Worm (Caenorhabditis elegans): ENCODE data around the gene spe-36.
A peak's percentile ranks its signal among the peaks of the same experiment; 100 is the strongest.

spe-36 gene

DNA sequence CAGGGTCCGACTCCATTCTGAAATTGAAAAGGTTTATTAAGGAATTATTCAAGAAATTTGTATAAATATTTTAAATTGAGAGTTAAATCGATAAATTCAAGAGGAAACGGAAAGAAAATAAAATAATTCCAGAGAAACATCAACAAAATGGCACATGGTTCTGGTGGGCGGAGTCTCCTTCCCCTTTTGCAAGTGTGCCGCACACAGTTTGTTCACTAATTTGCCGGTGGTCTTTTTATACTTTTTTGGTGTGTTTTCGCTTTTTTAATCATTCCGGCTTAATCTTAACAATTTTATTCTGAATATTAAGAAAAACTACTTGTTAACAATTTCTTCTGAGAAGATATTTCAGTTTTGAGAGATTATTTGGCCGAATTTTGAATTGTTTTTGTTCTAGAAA lies 12.8 kb upstream of the spe-36 start, which contains the start of the genes ragc-1 and Y24F12A.1 (continued):
- no peak for TF ChIP-seq C17E4.6 (GFP tag; IDR thresholded peaks at IDR 0.05)
- peak; percentile 70 for TF ChIP-seq attf-5 (GFP tag; optimal IDR thresholded peaks at IDR 0.05)
- TF ChIP-seq F37B4.10 (GFP tag; IDR thresholded peaks at IDR 0.05) = no peak
- 0 out of 2 replicates have a peak, but pooled peaks have one; percentile 13 for TF ChIP-seq C06A6.2 (GFP tag; conservative IDR thresholded peaks at IDR 0.05)
- no peak for TF ChIP-seq lir-1 (GFP tag; conservative IDR thresholded peaks at IDR 0.05)
- no peak for TF ChIP-seq lin-40 (tag; optimal IDR thresholded peaks at IDR 0.05)
- TF ChIP-seq madf-8 (GFP tag; conservative IDR thresholded peaks at IDR 0.05) = no peak
- TF ChIP-seq lin-26 (GFP tag; IDR thresholded peaks at IDR 0.05) = no peak
- no peak; the same call in 1 of the 2 replicates for TF ChIP-seq hmg-1.2 (GFP tag; IDR thresholded peaks at IDR 0.05)
- TF ChIP-seq F22D6.2 (tag; optimal IDR thresholded peaks at IDR 0.05) = no peak
- TF ChIP-seq dpl-1 (GFP tag; optimal IDR thresholded peaks at IDR 0.05) = peak; percentile 13

DNA sequence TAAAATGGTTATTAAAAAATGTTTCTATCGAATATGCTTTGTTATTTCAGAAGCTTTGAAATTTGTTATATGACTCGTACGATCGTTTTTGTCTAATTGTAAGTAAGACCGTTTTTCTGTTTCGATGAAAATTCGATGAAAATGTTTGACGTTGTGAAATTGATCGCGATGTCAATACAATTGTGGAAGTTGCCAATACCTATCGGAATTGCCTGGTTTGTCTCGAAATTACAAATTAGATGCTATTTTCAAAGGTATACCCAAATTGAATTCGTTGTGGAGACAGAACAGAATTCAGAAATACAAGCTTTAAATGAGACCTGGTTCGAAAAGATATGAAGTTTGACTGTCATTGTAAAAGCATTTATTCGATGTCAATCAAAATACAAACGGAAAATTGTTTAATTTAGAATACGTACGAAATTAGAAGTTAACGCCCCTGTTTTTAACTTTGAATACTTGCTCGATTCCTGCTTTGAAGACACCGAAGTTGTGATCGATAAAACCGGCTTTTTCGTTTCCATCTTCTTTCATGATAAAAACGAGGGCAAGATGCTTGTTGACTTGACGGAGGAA lies 11.3 kb upstream of the spe-36 start:
- TF ChIP-seq lin-26 (GFP tag; IDR thresholded peaks at IDR 0.05) (no peak), snpc-1.1 (tag; optimal IDR thresholded peaks at IDR 0.05; ENCODE audit: insufficient read depth) (peak; percentile 32), hrde-1 (tag; optimal IDR thresholded peaks at IDR 0.05; ENCODE audit: borderline replicate concordance) (peak; percentile 68), snpc-1.3 (tag; optimal IDR thresholded peaks at IDR 0.05; ENCODE audit: insufficient read depth) (no peak), lsy-27 (tag; optimal IDR thresholded peaks at IDR 0.05; ENCODE audit: borderline replicate concordance, insufficient read depth) (no peak), snpc-3.4 (tag; optimal IDR thresholded peaks at IDR 0.05) (no peak), nhr-179 (tag; optimal IDR thresholded peaks at IDR 0.05) (no peak), somi-1 (GFP tag; optimal IDR thresholded peaks at IDR 0.05) (no peak), F33H1.4 (GFP tag; IDR thresholded peaks at IDR 0.05) (peak; percentile 37), B0019.2 (GFP tag; conservative IDR thresholded peaks at IDR 0.05) (no peak), pbrm-1 (GFP tag; IDR thresholded peaks at IDR 0.05) (0 out of 2 replicates have a peak, but pooled peaks have one; percentile 43), Y53G8AR.9 (GFP tag; conservative IDR thresholded peaks at IDR 0.05) (peak; percentile 48; the same call in 1 of the 2 replicates), mel-28 (tag; optimal IDR thresholded peaks at IDR 0.05; ENCODE audit: borderline replicate concordance) (no peak), madf-3 (GFP tag; IDR thresholded peaks at IDR 0.05) (0 out of 2 replicates have a peak, but pooled peaks have one; percentile 66), T07F8.4 (tag; optimal IDR thresholded peaks at IDR 0.05) (no peak), madf-6 (GFP tag; IDR thresholded peaks at IDR 0.05) (peak; percentile 44; the same call in 1 of the 2 replicates), sea-2 (GFP tag; IDR thresholded peaks at IDR 0.05) (no peak), ztf-6 (GFP tag; IDR thresholded peaks at IDR 0.05) (no peak), C06A6.2 (GFP tag; conservative IDR thresholded peaks at IDR 0.05) (no peak), tbp1 (GFP tag; optimal IDR thresholded peaks at IDR 0.05) (no peak), Y67H2A.10 (GFP tag; conservative IDR thresholded peaks at IDR 0.05) (no peak), madf-8 (GFP tag; conservative IDR thresholded peaks at IDR 0.05) (no peak), snpc-4 (GFP tag; optimal IDR thresholded peaks at IDR 0.05) (no peak), snpc-4 (tag; optimal IDR thresholded peaks at IDR 0.05) (peak in 1 of 4 experiments; percentile 49), attf-6 (GFP tag; IDR thresholded peaks at IDR 0.05) (peak; percentile 63; the same call in 1 of the 2 replicates), B0336.3 (GFP tag; IDR thresholded peaks at IDR 0.05) (peak; percentile 58; the same call in 1 of the 2 replicates), F49E8.2 (tag; optimal IDR thresholded peaks at IDR 0.05; ENCODE audit: insufficient read depth) (peak; percentile 39), him-1 (tag; optimal IDR thresholded peaks at IDR 0.05) (peak; percentile 30), F39B2.1 (GFP tag; IDR thresholded peaks at IDR 0.05) (no peak), ceh-40 (GFP tag; IDR thresholded peaks at IDR 0.05) (no peak), bed-1 (GFP tag; IDR thresholded peaks at IDR 0.05) (no peak), ama-1 (optimal IDR thresholded peaks at IDR 0.05) (no peak), ama-1 (GFP tag; optimal IDR thresholded peaks at IDR 0.05) (no peak), ekl-4 (GFP tag; IDR thresholded peaks at IDR 0.05) (peak; percentile 56; the same call in 1 of the 2 replicates), die-1 (tag; optimal IDR thresholded peaks at IDR 0.05) (no peak), ceh-79 (tag; optimal IDR thresholded peaks at IDR 0.05) (no peak)

Data from whole organism, young adult.